Worm (Caenorhabditis elegans): ENCODE measurements around the gene Y53F4B.11.

DNA sequence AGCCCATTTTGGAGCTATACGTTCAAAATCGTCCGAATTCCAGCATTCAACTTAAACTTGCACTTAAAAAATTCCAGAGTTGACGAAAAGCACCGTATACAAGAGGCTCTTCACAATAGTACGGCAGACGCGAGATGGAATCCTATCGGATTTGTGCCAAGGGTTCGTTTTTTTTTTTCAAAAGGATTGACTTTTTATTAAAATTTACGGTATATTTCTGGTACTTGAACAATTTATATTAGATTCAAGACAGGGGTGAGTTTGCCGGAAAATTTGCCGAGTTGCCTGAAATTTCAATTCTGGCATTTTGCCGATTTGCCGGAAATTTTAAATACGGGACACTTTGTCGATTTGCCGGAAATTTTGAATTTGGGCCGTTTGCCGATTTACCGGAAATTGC is 31.8 kb downstream of the Y53F4B.11 start:
- TF ChIP-seq F57C9.4 (tag; optimal IDR thresholded peaks at IDR 0.05) (no peak), lir-1 (GFP tag; conservative IDR thresholded peaks at IDR 0.05) (no peak), tbx-9 (tag; optimal IDR thresholded peaks at IDR 0.05; ENCODE audit: borderline replicate concordance) (no peak), athp-1 (tag; optimal IDR thresholded peaks at IDR 0.05) (no peak), ccch-3 (GFP tag; optimal IDR thresholded peaks at IDR 0.05) (no peak)

Measured in whole organism, young adult.